Fruit fly (Drosophila melanogaster) whole organism, embryonic: ENCODE data around the gene CG33233.

Experiments used
- Atf-2 ChIP-seq: fragments of 200-800 bp; sonication (Bioruptor generic); optimal IDR thresholded peaks from 2 replicates; lab custom pipeline; 2016; ENCODE audit warnings: missing biosample characterization, missing genetic modification characterization
- CG10209 ChIP-seq: fragments of 200-800 bp; sonication (Bioruptor generic); optimal IDR thresholded peaks from 3 replicates; lab custom pipeline; 2017; ENCODE audit warnings: missing biosample characterization, mild to moderate bottlenecking, missing genetic modification characterization, missing genetic modification reagents
- CG10543 ChIP-seq: fragments of 200-800 bp; sonication (Bioruptor generic); optimal IDR thresholded peaks from 3 replicates; lab custom pipeline; 2017; ENCODE audit warnings: missing biosample characterization, mild to moderate bottlenecking, missing genetic modification characterization, moderate library complexity
- CG11696 ChIP-seq: fragments of 200-800 bp; sonication (Bioruptor generic); IDR thresholded peaks from 2 replicates; pipeline ENCODE4 v1.3.6; 2022; ENCODE audit warnings: missing biosample characterization, missing genetic modification characterization
- CG13296 ChIP-seq: fragments of 200-800 bp; sonication (Bioruptor generic); optimal IDR thresholded peaks from 3 replicates; lab custom pipeline; 2018; ENCODE audit warnings: missing biosample characterization, mild to moderate bottlenecking, missing genetic modification characterization
- CG14965 ChIP-seq: fragments of 200-800 bp; sonication (Bioruptor generic); optimal IDR thresholded peaks from 2 replicates; lab custom pipeline; 2016; ENCODE audit warnings: missing biosample characterization, missing genetic modification characterization, borderline replicate concordance
- CG15514 ChIP-seq: fragments of 200-800 bp; sonication (Bioruptor generic); optimal IDR thresholded peaks from 3 replicates; lab custom pipeline; 2017; ENCODE audit warnings: missing biosample characterization, missing genetic modification characterization, mild to moderate bottlenecking, moderate library complexity, missing genetic modification reagents
- CG15601 ChIP-seq: fragments of 200-800 bp; sonication (Bioruptor generic); optimal IDR thresholded peaks from 3 replicates; lab custom pipeline; 2019; ENCODE audit warnings: missing biosample characterization, mild to moderate bottlenecking, missing genetic modification characterization, moderate library complexity
- CG17328 ChIP-seq: fragments of 200-800 bp; sonication (Bioruptor generic); IDR thresholded peaks from 2 replicates; pipeline ENCODE4 v1.3.6; 2022; ENCODE audit warnings: missing biosample characterization, missing genetic modification characterization
- CG17385 ChIP-seq: fragments of 200-800 bp; sonication (Bioruptor generic); optimal IDR thresholded peaks from 3 replicates; lab custom pipeline; 2018; ENCODE audit warnings: missing biosample characterization, mild to moderate bottlenecking, missing genetic modification characterization
- CG18262 ChIP-seq: fragments of 200-800 bp; optimal IDR thresholded peaks from 3 replicates; lab custom pipeline; 2019; ENCODE audit warnings: missing biosample characterization, mild to moderate bottlenecking, missing genetic modification characterization, moderate library complexity
- CG2120 ChIP-seq: fragments of 200-800 bp; sonication (Bioruptor generic); optimal IDR thresholded peaks from 3 replicates; lab custom pipeline; 2016; ENCODE audit warnings: missing biosample characterization, missing genetic modification characterization
- CG30403 ChIP-seq: fragments of 200-800 bp; sonication (Bioruptor generic); optimal IDR thresholded peaks from 3 replicates; lab custom pipeline; 2016; ENCODE audit warnings: missing biosample characterization, missing genetic modification characterization
- CG31441 ChIP-seq: fragments of 200-800 bp; sonication (Bioruptor generic); IDR thresholded peaks from 2 replicates; pipeline ENCODE4 v1.3.6; 2022; ENCODE audit warnings: missing biosample characterization, missing genetic modification characterization
- CG34376 ChIP-seq: fragments of 200-800 bp; sonication (Bioruptor generic); optimal IDR thresholded peaks from 2 replicates; lab custom pipeline; 2018; ENCODE audit warnings: missing biosample characterization, mild to moderate bottlenecking, missing genetic modification characterization
- CG34422 ChIP-seq: fragments of 200-800 bp; sonication (Bioruptor generic); IDR thresholded peaks from 3 replicates; pipeline ENCODE4 v1.3.6; 2022; ENCODE audit warnings: missing biosample characterization, missing genetic modification characterization
- CG4854 ChIP-seq: fragments of 200-800 bp; sonication (Bioruptor generic); optimal IDR thresholded peaks from 2 replicates; lab custom pipeline; 2016; ENCODE audit warnings: missing biosample characterization, missing genetic modification characterization, inconsistent platforms
- CG6683 ChIP-seq: fragments of 200-800 bp; sonication (Bioruptor generic); optimal IDR thresholded peaks from 2 replicates; lab custom pipeline; 2017; ENCODE audit warnings: missing biosample characterization, mild to moderate bottlenecking, missing genetic modification characterization, missing genetic modification reagents
- CG6689 ChIP-seq: fragments of 200-800 bp; sonication (Bioruptor generic); IDR thresholded peaks from 2 replicates; pipeline ENCODE4 v1.3.6; 2022; ENCODE audit warnings: missing biosample characterization, missing genetic modification characterization
- CG6813 ChIP-seq: fragments of 200-800 bp; sonication (Bioruptor generic); optimal IDR thresholded peaks from 2 replicates; lab custom pipeline; 2017; ENCODE audit warnings: missing biosample characterization, missing genetic modification characterization, mild to moderate bottlenecking, moderate library complexity, missing genetic modification reagents
- CG7271 ChIP-seq: fragments of 200-800 bp; sonication (Bioruptor generic); optimal IDR thresholded peaks from 2 replicates; lab custom pipeline; 2018; ENCODE audit warnings: missing biosample characterization, mild to moderate bottlenecking, missing genetic modification characterization, moderate library complexity
- CG9609 ChIP-seq: fragments of 200-800 bp; sonication (Bioruptor generic); optimal IDR thresholded peaks from 3 replicates; lab custom pipeline; 2016; ENCODE audit warnings: missing biosample characterization, missing genetic modification characterization
- CrebB ChIP-seq: fragments of 200-800 bp; sonication (Bioruptor generic); optimal IDR thresholded peaks from 3 replicates; lab custom pipeline; 2018; ENCODE audit warnings: missing biosample characterization, mild to moderate bottlenecking, missing genetic modification characterization
- Dad ChIP-seq: fragments of 200-800 bp; sonication (Bioruptor generic); optimal IDR thresholded peaks from 3 replicates; lab custom pipeline; 2016; ENCODE audit warnings: missing biosample characterization, missing genetic modification characterization
- Dip3 ChIP-seq: fragments of 200-800 bp; sonication (Bioruptor generic); optimal IDR thresholded peaks from 3 replicates; lab custom pipeline; 2016; ENCODE audit warnings: missing biosample characterization, missing genetic modification characterization
- Fer1 ChIP-seq: fragments of 200-800 bp; sonication (Bioruptor generic); optimal IDR thresholded peaks from 2 replicates; lab custom pipeline; 2017; ENCODE audit warnings: missing biosample characterization, mild to moderate bottlenecking, missing genetic modification characterization
- HLH54F ChIP-seq: fragments of 200-800 bp; sonication (Bioruptor generic); optimal IDR thresholded peaks from 3 replicates; lab custom pipeline; 2016; ENCODE audit warnings: missing biosample characterization, missing genetic modification characterization
- Hr78 ChIP-seq, 2 experiments: fragments of 200-800 bp in 1 of 2; fragments of >200 bp in 1 of 2; sonication (Bioruptor generic) in 1 of 2; optimal IDR thresholded peaks; 2 replicates each; lab custom pipeline; 2017 to 2019; ENCODE audit warnings: missing biosample characterization in 2 of 2, missing genetic modification characterization in 2 of 2, mild to moderate bottlenecking in 1 of 2, moderate library complexity in 1 of 2
- Lhr ChIP-seq: fragments of 200-800 bp; sonication (Bioruptor generic); optimal IDR thresholded peaks from 3 replicates; lab custom pipeline; 2017; ENCODE audit warnings: mild to moderate bottlenecking, missing biosample characterization, missing genetic modification reagents, missing genetic modification characterization
- Mad ChIP-seq: fragments of 200-800 bp; sonication (Bioruptor generic); optimal IDR thresholded peaks from 2 replicates; lab custom pipeline; 2016; ENCODE audit warnings: missing biosample characterization, missing genetic modification characterization
- Med ChIP-seq: fragments of 200-800 bp; sonication (Bioruptor generic); peaks from one replicate; lab custom pipeline; 2016; ENCODE audit warnings: missing biosample characterization, missing genetic modification characterization, mild to moderate bottlenecking, inconsistent platforms, moderate library complexity
- NC2β ChIP-seq: fragments of 200-800 bp; sonication (Bioruptor generic); optimal IDR thresholded peaks from 2 replicates; lab custom pipeline; 2016; ENCODE audit warnings: missing biosample characterization, missing genetic modification characterization
- PHDP ChIP-seq: fragments of 200-800 bp; sonication (Bioruptor generic); optimal IDR thresholded peaks from 3 replicates; lab custom pipeline; 2018; ENCODE audit warnings: missing biosample characterization, mild to moderate bottlenecking, missing genetic modification characterization, moderate library complexity
- Pdp1 ChIP-seq, 2 experiments: fragments of 200-800 bp; sonication (Bioruptor generic); optimal IDR thresholded peaks; 3 replicates each; lab custom pipeline; 2016; ENCODE audit warnings: missing biosample characterization in 2 of 2, missing genetic modification characterization in 2 of 2, mild to moderate bottlenecking in 1 of 2, moderate library complexity in 1 of 2
- danr ChIP-seq: fragments of 200-800 bp; sonication (Bioruptor generic); IDR thresholded peaks from 2 replicates; pipeline ENCODE4 v1.3.6; 2022; ENCODE audit warnings: missing biosample characterization, missing genetic modification characterization
- ftz-f1 ChIP-seq: fragments of 200-800 bp; sonication (Bioruptor generic); optimal IDR thresholded peaks from 2 replicates; lab custom pipeline; 2016; ENCODE audit warnings: missing biosample characterization, missing genetic modification characterization
- gce ChIP-seq: fragments of 200-800 bp; sonication (Bioruptor generic); IDR thresholded peaks from 3 replicates; pipeline ENCODE4 v1.3.6; 2022; ENCODE audit warnings: missing biosample characterization, missing genetic modification characterization
- gcm2 ChIP-seq: fragments of 200-800 bp; sonication (Bioruptor generic); optimal IDR thresholded peaks from 2 replicates; lab custom pipeline; 2016; ENCODE audit warnings: missing biosample characterization, missing genetic modification characterization
- grn ChIP-seq: fragments of 200-800 bp; sonication (Bioruptor generic); optimal IDR thresholded peaks from 3 replicates; lab custom pipeline; 2017; ENCODE audit warnings: missing biosample characterization, missing genetic modification characterization
- insv ChIP-seq, 2 experiments: fragments of 200-800 bp; sonication (Bioruptor generic); optimal IDR thresholded peaks; 3 replicates each; lab custom pipeline; 2016 to 2018; ENCODE audit warnings: missing biosample characterization in 2 of 2, missing genetic modification characterization in 2 of 2
- maf-S ChIP-seq: fragments of 200-800 bp; sonication (Bioruptor generic); optimal IDR thresholded peaks from 2 replicates; lab custom pipeline; 2016; ENCODE audit warnings: missing biosample characterization, missing genetic modification characterization
- pho ChIP-seq: fragments of 200-800 bp; sonication (Bioruptor generic); optimal IDR thresholded peaks from 2 replicates; lab custom pipeline; 2016; ENCODE audit warnings: missing biosample characterization, missing genetic modification characterization
- pnt ChIP-seq: fragments of 200-800 bp; sonication (Bioruptor generic); optimal IDR thresholded peaks from 3 replicates; lab custom pipeline; 2016; ENCODE audit warnings: missing biosample characterization, missing genetic modification characterization
- rib ChIP-seq: fragments of 200-800 bp; sonication (Bioruptor generic); IDR thresholded peaks from 2 replicates; pipeline ENCODE4 v1.3.6; 2022; ENCODE audit warnings: missing biosample characterization, missing genetic modification characterization
- seq ChIP-seq: fragments of 200-800 bp; sonication (Bioruptor generic); IDR thresholded peaks from 2 replicates; pipeline ENCODE4 v1.3.6; 2022; ENCODE audit warnings: missing biosample characterization, missing genetic modification characterization
- sob ChIP-seq: fragments of 200-800 bp; sonication (Bioruptor generic); IDR thresholded peaks from 2 replicates; pipeline ENCODE4 v1.3.6; 2022; ENCODE audit warnings: missing biosample characterization, missing genetic modification characterization
- tgo ChIP-seq: fragments of 200-800 bp; sonication (Bioruptor generic); IDR thresholded peaks from 3 replicates; pipeline ENCODE4 v1.3.6; 2022; ENCODE audit warnings: missing biosample characterization, missing genetic modification characterization
- unpg ChIP-seq: fragments of 200-800 bp; sonication (Bioruptor generic); optimal IDR thresholded peaks from 3 replicates; lab custom pipeline; 2018; ENCODE audit warnings: missing biosample characterization, mild to moderate bottlenecking, missing genetic modification characterization, moderate library complexity

The CG33233 gene

dm6 chr3L:2647523-2648378 is 11.7 kb upstream of the CG33233 start, which contains the start of gene CG1246 (continued):
- TF ChIP-seq CG34376 (GFP tag; lab: Kevin White, UChicago) (peak; percentile 91), CG10543 (peak; percentile 50), sob (GFP tag; lab: Robert Waterston, UW) (no peak), grn (GFP tag; lab: Kevin White, UChicago) (peak; percentile 66), gcm2 (no peak), danr (GFP tag; lab: Robert Waterston, UW) (no peak), CG6689 (GFP tag; lab: Robert Waterston, UW) (0 out of 2 replicates have a peak, but pooled peaks have one; percentile 5), Hr78 (GFP tag; optimal IDR thresholded peaks at IDR 0.05; lab: Kevin White, UChicago) (peak in 1 of 2 experiments; percentile 96), Fer1 (GFP tag; lab: Kevin White, UChicago) (peak; percentile 70), CG6813 (peak; percentile 41), CG15514 (peak; percentile 33), CG10209 (GFP tag; lab: Kevin White, UChicago) (no peak), Pdp1 (GFP tag; optimal IDR thresholded peaks at IDR 0.05; lab: Kevin White, UChicago) (peak in 1 of 2 experiments; percentile 96)
- TF ChIP-seq, all 482 proteins: peak for 37

- TF ChIP-seq CG11696 (GFP tag; lab: Robert Waterston, UW), result no peak
- no peak for TF ChIP-seq pnt (GFP tag; lab: Kevin White, UChicago)
- TF ChIP-seq NC2β (GFP tag; lab: Kevin White, UChicago), result no peak
- peak; percentile 54; the same call in 1 of the 2 replicates for TF ChIP-seq CG17328 (GFP tag; lab: Robert Waterston, UW)
- no peak for TF ChIP-seq CG17385 (GFP tag; lab: Kevin White, UChicago)
- no peak for TF ChIP-seq pho (GFP tag; lab: Kevin White, UChicago)
- no peak for TF ChIP-seq CG15601 (tag; lab: Kevin White, UChicago)
- no peak for TF ChIP-seq Dad
- no peak; the same call in none of the 2 replicates for TF ChIP-seq CG31441
- TF ChIP-seq Mad (GFP tag; lab: Kevin White, UChicago), result no peak
- no peak for TF ChIP-seq ftz-f1 (GFP tag; lab: Kevin White, UChicago)
- TF ChIP-seq CG30403 (GFP tag; lab: Kevin White, UChicago), result peak; percentile 37
- TF ChIP-seq CG6683 (GFP tag; lab: Kevin White, UChicago), result no peak
- TF ChIP-seq gce, result no peak
- TF ChIP-seq CG18262 (tag; lab: Kevin White, UChicago), result peak; percentile 80
- peak; percentile 54 for TF ChIP-seq CG7271
- TF ChIP-seq Med (GFP tag; lab: Kevin White, UChicago), result no peak
- TF ChIP-seq rib, result no peak
- no peak for TF ChIP-seq Dip3
- TF ChIP-seq CG13296 (GFP tag; lab: Kevin White, UChicago), result no peak
- no peak for TF ChIP-seq unpg
- TF ChIP-seq CG34422 (GFP tag; lab: Robert Waterston, UW), result peak; percentile 74
- TF ChIP-seq HLH54F (GFP tag; lab: Kevin White, UChicago), result no peak
- TF ChIP-seq CG9609 (GFP tag; lab: Kevin White, UChicago), result no peak
- no peak for TF ChIP-seq CrebB (tag; lab: Kevin White, UChicago)
- no peak for TF ChIP-seq CG4854 (GFP tag; lab: Kevin White, UChicago)
- no peak for TF ChIP-seq CG2120
- no peak for TF ChIP-seq Lhr (GFP tag; lab: Kevin White, UChicago)
- TF ChIP-seq Atf-2, result no peak
- no peak for TF ChIP-seq insv (GFP tag; optimal IDR thresholded peaks at IDR 0.05; lab: Kevin White, UChicago)
- TF ChIP-seq PHDP (tag; lab: Kevin White, UChicago), result no peak
- no peak for TF ChIP-seq maf-S (GFP tag; lab: Kevin White, UChicago)
- no peak for TF ChIP-seq seq
- no peak for TF ChIP-seq CG14965
- peak; percentile 86 for TF ChIP-seq tgo
Measured at dm6 chr3L:2651800-2652199, 7.6 kb upstream of the CG33233 start, which contains the start of the genes ProRS-m, CG42304 and Snup. TSS of gene ProRS-m (minus strand) at chr3L:2651850. TSS of gene CG42304 (plus strand) at chr3L:2652088. TSS of gene Snup (plus strand) at chr3L:2652088.
